Fruit fly (Drosophila melanogaster) whole organism, embryonic: Measurements from ENCODE around the gene gNacalpha.

Experiments
- Ada2b ChIP-seq: fragments of 200-800 bp; sonication (Bioruptor generic); IDR thresholded peaks from 2 replicates; pipeline ENCODE4 v1.3.6; 2022; ENCODE audit warnings: missing biosample characterization, missing genetic modification characterization
- Antp ChIP-seq: fragments of 200-800 bp; sonication (Bioruptor generic); optimal IDR thresholded peaks from 3 replicates; lab custom pipeline; 2016; ENCODE audit warnings: missing biosample characterization, missing genetic modification characterization
- Atf6 ChIP-seq: fragments of 200-800 bp; sonication (Bioruptor generic); IDR thresholded peaks from 2 replicates; pipeline ENCODE4 v1.3.6; 2022; ENCODE audit warnings: missing biosample characterization, missing genetic modification characterization
- CG11398 ChIP-seq: fragments of 200-800 bp; sonication (Bioruptor generic); optimal IDR thresholded peaks from 2 replicates; lab custom pipeline; 2016; ENCODE audit warnings: missing biosample characterization, missing genetic modification characterization
- CG12299 ChIP-seq: fragments of 200-800 bp; sonication (Bioruptor generic); optimal IDR thresholded peaks from 2 replicates; lab custom pipeline; 2018; ENCODE audit warnings: missing biosample characterization, mild to moderate bottlenecking, missing genetic modification characterization
- CG13775 ChIP-seq: fragments of 200-800 bp; sonication (Bioruptor generic); optimal IDR thresholded peaks from 3 replicates; lab custom pipeline; 2017; ENCODE audit warnings: missing biosample characterization, mild to moderate bottlenecking, missing genetic modification characterization
- CG14860 ChIP-seq: fragments of 200-800 bp; sonication (Bioruptor generic); IDR thresholded peaks from 3 replicates; pipeline ENCODE4 v1.3.6; 2022; ENCODE audit warnings: missing biosample characterization, missing genetic modification characterization; ENCODE audit not compliant: partially characterized antibody
- CG1602 ChIP-seq: fragments of 200-800 bp; sonication (Bioruptor generic); optimal IDR thresholded peaks from 3 replicates; lab custom pipeline; 2016; ENCODE audit warnings: missing biosample characterization, missing genetic modification characterization
- CG17361 ChIP-seq: fragments of 200-800 bp; sonication (Bioruptor generic); IDR thresholded peaks from 3 replicates; pipeline ENCODE4 v1.3.6; 2022; ENCODE audit warnings: missing biosample characterization, missing genetic modification characterization
- CG17912 ChIP-seq: fragments of 200-800 bp; sonication (Bioruptor generic); optimal IDR thresholded peaks from 2 replicates; lab custom pipeline; 2018; ENCODE audit warnings: missing biosample characterization, mild to moderate bottlenecking, missing genetic modification characterization
- CG2116 ChIP-seq: fragments of 200-800 bp; sonication (Bioruptor generic); optimal IDR thresholded peaks from 3 replicates; lab custom pipeline; 2018; ENCODE audit warnings: missing biosample characterization, mild to moderate bottlenecking, missing genetic modification characterization
- CG2678 ChIP-seq: fragments of 200-800 bp; sonication (Bioruptor generic); optimal IDR thresholded peaks from 3 replicates; lab custom pipeline; 2019; ENCODE audit warnings: missing biosample characterization, mild to moderate bottlenecking, missing genetic modification characterization, moderate library complexity
- CG43689 ChIP-seq: fragments of 200-800 bp; sonication (Bioruptor generic); IDR thresholded peaks from 2 replicates; pipeline ENCODE4 v1.3.6; 2022; ENCODE audit warnings: missing biosample characterization, missing genetic modification characterization
- CG4854 ChIP-seq: fragments of 200-800 bp; sonication (Bioruptor generic); optimal IDR thresholded peaks from 2 replicates; lab custom pipeline; 2016; ENCODE audit warnings: missing biosample characterization, missing genetic modification characterization, inconsistent platforms
- CG7745 ChIP-seq: fragments of 200-800 bp; sonication (Bioruptor generic); optimal IDR thresholded peaks from 2 replicates; lab custom pipeline; 2018; ENCODE audit warnings: missing biosample characterization, mild to moderate bottlenecking, missing genetic modification characterization, moderate library complexity
- CG8944 ChIP-seq: fragments of 200-800 bp; sonication (Bioruptor generic); optimal IDR thresholded peaks from 3 replicates; lab custom pipeline; 2016; ENCODE audit warnings: missing biosample characterization, missing genetic modification characterization
- CG9609 ChIP-seq: fragments of 200-800 bp; sonication (Bioruptor generic); optimal IDR thresholded peaks from 3 replicates; lab custom pipeline; 2016; ENCODE audit warnings: missing biosample characterization, missing genetic modification characterization
- Ets97D ChIP-seq: fragments of 200-800 bp; sonication (Bioruptor generic); optimal IDR thresholded peaks from 3 replicates; lab custom pipeline; 2016; ENCODE audit warnings: missing biosample characterization, missing genetic modification characterization
- Fer3 ChIP-seq: fragments of 200-800 bp; sonication (Bioruptor generic); optimal IDR thresholded peaks from 2 replicates; lab custom pipeline; 2018; ENCODE audit warnings: missing biosample characterization, mild to moderate bottlenecking, missing genetic modification characterization, moderate library complexity
- Max ChIP-seq: fragments of 200-800 bp; sonication (Bioruptor generic); optimal IDR thresholded peaks from 2 replicates; lab custom pipeline; 2016; ENCODE audit warnings: missing biosample characterization, mild to moderate bottlenecking, missing genetic modification characterization
- Mrtf ChIP-seq: fragments of 200-800 bp; sonication (Bioruptor generic); IDR thresholded peaks from 3 replicates; pipeline ENCODE4 v1.3.6; 2022; ENCODE audit warnings: missing biosample characterization, missing genetic modification characterization
- NFAT ChIP-seq: fragments of 200-800 bp; sonication (Bioruptor generic); IDR thresholded peaks from 2 replicates; pipeline ENCODE4 v1.3.6; 2022; ENCODE audit warnings: missing biosample characterization, missing genetic modification characterization
- NK7.1 ChIP-seq: fragments of 200-800 bp; sonication (Bioruptor generic); optimal IDR thresholded peaks from 3 replicates; lab custom pipeline; 2016; ENCODE audit warnings: missing biosample characterization, missing genetic modification characterization
- Neu2 ChIP-seq: fragments of 200-800 bp; sonication (Bioruptor generic); optimal IDR thresholded peaks from 3 replicates; lab custom pipeline; 2016; ENCODE audit warnings: missing biosample characterization, missing genetic modification characterization, borderline replicate concordance
- Poxn ChIP-seq: fragments of 200-800 bp; sonication (Bioruptor generic); IDR thresholded peaks from 2 replicates; pipeline ENCODE4 v1.3.6; 2022; ENCODE audit warnings: missing biosample characterization, missing genetic modification characterization
- Ravus ChIP-seq: fragments of 200-800 bp; sonication (Bioruptor generic); IDR thresholded peaks from 2 replicates; pipeline ENCODE4 v1.3.6; 2022; ENCODE audit warnings: missing biosample characterization, missing genetic modification characterization
- Rfx ChIP-seq: fragments of 200-800 bp; sonication (Bioruptor generic); IDR thresholded peaks from 2 replicates; pipeline ENCODE4 v1.3.6; 2022; ENCODE audit warnings: missing biosample characterization, missing genetic modification characterization
- Side ChIP-seq: fragments of 200-800 bp; sonication (Bioruptor generic); optimal IDR thresholded peaks from 2 replicates; lab custom pipeline; 2016; ENCODE audit warnings: missing biosample characterization, missing genetic modification characterization
- Vsx1 ChIP-seq: fragments of 200-800 bp; sonication (Bioruptor generic); optimal IDR thresholded peaks from 2 replicates; lab custom pipeline; 2017; ENCODE audit warnings: missing biosample characterization, mild to moderate bottlenecking, missing genetic modification characterization, missing genetic modification reagents
- ash1 ChIP-seq: fragments of 200-800 bp; sonication (Bioruptor generic); optimal IDR thresholded peaks from 2 replicates; lab custom pipeline; 2018; ENCODE audit warnings: missing biosample characterization, mild to moderate bottlenecking, missing genetic modification characterization
- chinmo ChIP-seq: fragments of 200-800 bp; sonication (Bioruptor generic); IDR thresholded peaks from 4 replicates; pipeline ENCODE4 v1.3.6; 2022; ENCODE audit warnings: missing biosample characterization, missing genetic modification characterization; ENCODE audit not compliant: partially characterized antibody
- crc ChIP-seq: fragments of 200-800 bp; sonication (Bioruptor generic); optimal IDR thresholded peaks from 2 replicates; lab custom pipeline; 2016; ENCODE audit warnings: missing biosample characterization, missing genetic modification characterization
- eve ChIP-seq, 2 experiments: fragments of >200 bp; optimal IDR thresholded peaks; 2 replicates each; lab custom pipeline; 2017; ENCODE audit warnings: missing biosample characterization in 2 of 2, missing genetic modification characterization in 2 of 2
- ewg ChIP-seq: fragments of 200-800 bp; sonication (Bioruptor generic); optimal IDR thresholded peaks from 3 replicates; lab custom pipeline; 2017; ENCODE audit warnings: mild to moderate bottlenecking, missing biosample characterization, missing genetic modification reagents, missing genetic modification characterization
- gt ChIP-seq: fragments of 200-800 bp; sonication (Bioruptor generic); IDR thresholded peaks from 2 replicates; pipeline ENCODE4 v1.3.6; 2022; ENCODE audit warnings: missing biosample characterization, missing genetic modification characterization
- h ChIP-seq: fragments of >200 bp; optimal IDR thresholded peaks from 2 replicates; lab custom pipeline; 2017
- maf-S ChIP-seq: fragments of 200-800 bp; sonication (Bioruptor generic); optimal IDR thresholded peaks from 2 replicates; lab custom pipeline; 2016; ENCODE audit warnings: missing biosample characterization, missing genetic modification characterization
- odd ChIP-seq: fragments of 200-800 bp; sonication (Bioruptor generic); optimal IDR thresholded peaks from 2 replicates; lab custom pipeline; 2017; ENCODE audit warnings: missing biosample characterization, mild to moderate bottlenecking, missing genetic modification characterization
- pfk ChIP-seq: fragments of 200-800 bp; sonication (Bioruptor generic); optimal IDR thresholded peaks from 2 replicates; lab custom pipeline; 2018; ENCODE audit warnings: missing biosample characterization, mild to moderate bottlenecking, missing genetic modification characterization, moderate library complexity
- ranshi ChIP-seq: fragments of 200-800 bp; sonication (Bioruptor generic); IDR thresholded peaks from 2 replicates; pipeline ENCODE4 v1.3.6; 2022; ENCODE audit warnings: missing biosample characterization, missing genetic modification characterization
- ro ChIP-seq: fragments of 200-800 bp; sonication (Bioruptor generic); IDR thresholded peaks from 2 replicates; pipeline ENCODE4 v1.3.6; 2022; ENCODE audit warnings: missing biosample characterization, missing genetic modification characterization
- salm ChIP-seq: fragments of 200-800 bp; sonication (Bioruptor generic); optimal IDR thresholded peaks from 2 replicates; lab custom pipeline; 2018; ENCODE audit warnings: missing biosample characterization, mild to moderate bottlenecking, missing genetic modification characterization
- schlank ChIP-seq: fragments of 200-800 bp; sonication (Bioruptor generic); optimal IDR thresholded peaks from 2 replicates; lab custom pipeline; 2018; ENCODE audit warnings: missing biosample characterization, mild to moderate bottlenecking, missing genetic modification characterization
- sisA ChIP-seq: fragments of 200-800 bp; sonication (Bioruptor generic); IDR thresholded peaks from 2 replicates; pipeline ENCODE4 v1.3.6; 2022; ENCODE audit warnings: missing biosample characterization, missing genetic modification characterization
- slbo ChIP-seq: fragments of 200-800 bp; sonication (Bioruptor generic); IDR thresholded peaks from 2 replicates; pipeline ENCODE4 v1.3.6; 2022; ENCODE audit warnings: missing biosample characterization, missing genetic modification characterization
- sqz ChIP-seq: fragments of 200-800 bp; sonication (Bioruptor generic); optimal IDR thresholded peaks from 3 replicates; lab custom pipeline; 2018; ENCODE audit warnings: missing biosample characterization, mild to moderate bottlenecking, missing genetic modification characterization
- tin ChIP-seq: fragments of 200-800 bp; sonication (Bioruptor generic); optimal IDR thresholded peaks from 3 replicates; lab custom pipeline; 2016; ENCODE audit warnings: missing biosample characterization, missing genetic modification characterization
- toy ChIP-seq: fragments of 200-800 bp; sonication (Bioruptor generic); IDR thresholded peaks from 2 replicates; pipeline ENCODE4 v1.3.6; 2022; ENCODE audit warnings: missing biosample characterization, missing genetic modification characterization
- tup ChIP-seq: fragments of 200-800 bp; sonication (Bioruptor generic); optimal IDR thresholded peaks from 2 replicates; lab custom pipeline; 2016; ENCODE audit warnings: missing biosample characterization, mild to moderate bottlenecking, missing genetic modification characterization, moderate library complexity
- twi ChIP-seq: fragments of 200-800 bp; optimal IDR thresholded peaks from 2 replicates; lab custom pipeline; 2019; ENCODE audit warnings: missing biosample characterization, mild to moderate bottlenecking, missing genetic modification characterization, moderate library complexity
- vvl ChIP-seq: fragments of 200-800 bp; sonication (Bioruptor generic); IDR thresholded peaks from 2 replicates; pipeline ENCODE4 v1.3.6; 2022; ENCODE audit warnings: missing biosample characterization, missing genetic modification characterization
- zen2 ChIP-seq: fragments of 200-800 bp; sonication (Bioruptor generic); IDR thresholded peaks from 3 replicates; pipeline ENCODE4 v1.3.6; 2022; ENCODE audit warnings: missing biosample characterization, missing genetic modification characterization; ENCODE audit not compliant: partially characterized antibody

Gene gNacalpha

dm6 chr2L:1077469-1077993 lies 40.5 kb downstream of the gNacalpha start, which contains the start of the genes S and ast (continued):
- TF ChIP-seq Fer3 (tag; lab: Kevin White, UChicago) (no peak), Ada2b (GFP tag; lab: Robert Waterston, UW) (no peak), ro (GFP tag; lab: Robert Waterston, UW) (no peak), sisA (no peak), CG43689 (no peak), CG17361 (GFP tag; lab: Robert Waterston, UW) (peak; percentile 29; the same call in 2 of the 3 replicates), Ets97D (GFP tag; lab: Kevin White, UChicago) (peak; percentile 85), vvl (peak; percentile 59), toy (GFP tag; lab: Robert Waterston, UW) (no peak), Side (GFP tag; lab: Kevin White, UChicago) (peak; percentile 22), gt (GFP tag; lab: Robert Waterston, UW) (no peak), CG9609 (GFP tag; lab: Kevin White, UChicago) (peak; percentile 26), tin (no peak), CG11398 (GFP tag; lab: Kevin White, UChicago) (peak; percentile 8), odd (no peak), salm (tag; lab: Kevin White, UChicago) (no peak), zen2 (GFP tag; lab: Robert Waterston, UW) (peak; percentile 95), Vsx1 (GFP tag; lab: Kevin White, UChicago) (peak; percentile 29), sqz (no peak), ewg (GFP tag; lab: Kevin White, UChicago) (peak; percentile 41), CG14860 (GFP tag; lab: Robert Waterston, UW) (peak; percentile 95), Antp (GFP tag; lab: Kevin White, UChicago) (peak; percentile 40), Rfx (GFP tag; lab: Robert Waterston, UW) (peak; percentile 62), maf-S (GFP tag; lab: Kevin White, UChicago) (no peak), Atf6 (GFP tag; lab: Robert Waterston, UW) (peak; percentile 37; the same call in 1 of the 2 replicates), eve (GFP tag; optimal IDR thresholded peaks at IDR 0.05; lab: Kevin White, UChicago) (no peak), CG2116 (peak; percentile 58), crc (GFP tag; lab: Kevin White, UChicago) (no peak), CG13775 (GFP tag; lab: Kevin White, UChicago) (no peak), Max (GFP tag; lab: Kevin White, UChicago) (peak; percentile 47), CG4854 (GFP tag; lab: Kevin White, UChicago) (no peak), schlank (tag; lab: Kevin White, UChicago) (peak; percentile 28), pfk (GFP tag; lab: Kevin White, UChicago) (peak; percentile 73), CG2678 (no peak), NFAT (peak; percentile 47; the same call in 1 of the 2 replicates), ash1 (GFP tag; lab: Kevin White, UChicago) (no peak), tup (GFP tag; lab: Kevin White, UChicago) (no peak), Mrtf (no peak), Poxn (GFP tag; lab: Robert Waterston, UW) (no peak), CG1602 (GFP tag; lab: Kevin White, UChicago) (no peak), Neu2 (no peak), slbo (0 out of 2 replicates have a peak, but pooled peaks have one; percentile 22), CG8944 (peak; percentile 11), NK7.1 (GFP tag; lab: Kevin White, UChicago) (no peak), Ravus (GFP tag; lab: Robert Waterston, UW) (no peak), CG12299 (peak; percentile 55), twi (tag; lab: Kevin White, UChicago) (peak; percentile 22), h (lab: Kevin White, UChicago) (no peak), ranshi (GFP tag; lab: Robert Waterston, UW) (peak; percentile 37; the same call in 1 of the 2 replicates), CG7745 (no peak), chinmo (GFP tag; lab: Robert Waterston, UW) (peak; percentile 90; the same call in 3 of the 4 replicates), CG17912 (peak; percentile 20)
